Fruit fly (Drosophila melanogaster) whole organism: ENCODE data around the gene Cpr76Bb.

Experiments used
- CG8478 ChIP-seq: fragments of >200 bp; optimal IDR thresholded peaks from 2 replicates; lab custom pipeline; 2018; ENCODE audit warnings: inconsistent platforms
- Dll ChIP-seq: fragments of >200 bp; optimal IDR thresholded peaks from 2 replicates; lab custom pipeline; 2017
- pan ChIP-seq: fragments of >200 bp; optimal IDR thresholded peaks from 2 replicates; lab custom pipeline; 2017
- psq ChIP-seq: fragments of >200 bp; optimal IDR thresholded peaks from 2 replicates; lab custom pipeline; 2017

DNA sequence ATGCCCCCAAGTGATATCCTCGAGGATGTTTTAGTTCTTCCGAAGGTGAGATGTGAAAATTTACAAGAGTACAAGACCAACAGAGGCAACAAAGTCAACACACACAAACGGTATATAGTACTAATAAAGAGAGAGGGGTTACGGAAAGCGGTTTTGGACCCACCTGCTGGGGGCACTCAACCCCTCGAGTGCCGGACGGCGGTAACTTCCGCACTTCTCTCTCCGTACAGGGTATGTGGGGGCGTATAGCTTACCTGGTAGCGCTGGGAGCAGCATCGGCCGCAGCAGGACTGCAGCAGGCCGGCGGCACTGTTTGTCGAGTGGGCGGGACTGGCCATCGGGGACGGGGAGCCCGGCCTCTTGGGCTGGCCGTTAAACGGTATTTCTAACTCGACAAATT is 50.0 kb downstream of the Cpr76Bb start:
- TF ChIP-seq psq (lab: Kevin White, UChicago) (no peak), Dll (no peak), pan (no peak), CG8478 (no peak)
